Worm (Caenorhabditis elegans): Measurements from ENCODE around the gene mrps-11.
A peak's percentile ranks its signal among the peaks of the same experiment; 100 is the strongest.

DNA sequence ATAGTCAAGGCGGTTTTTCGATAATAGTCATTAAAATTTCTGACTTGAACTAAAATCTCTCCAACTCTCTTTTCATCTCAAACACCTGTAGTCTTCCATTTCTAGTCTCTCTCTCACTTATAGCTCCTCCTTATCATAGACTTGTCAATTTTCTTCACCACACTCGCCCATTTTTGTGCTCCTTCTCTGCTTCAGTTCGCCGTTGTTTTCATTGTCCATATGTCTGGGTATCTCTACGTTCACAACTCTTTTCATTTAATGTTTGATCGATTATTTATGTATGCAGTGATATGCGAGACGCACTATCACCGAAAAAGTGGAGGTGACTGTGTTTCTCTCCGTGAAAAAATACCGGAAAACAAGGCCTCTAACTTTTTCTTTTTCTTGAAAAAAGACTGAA lies 26.7 kb downstream of the mrps-11 start:
- no peak for TF ChIP-seq him-1 (tag; optimal IDR thresholded peaks at IDR 0.05)
- no peak for TF ChIP-seq dao-5 (tag; optimal IDR thresholded peaks at IDR 0.05)
- TF ChIP-seq W03F9.2 (tag; optimal IDR thresholded peaks at IDR 0.05) = peak; percentile 30
